Fruit fly (Drosophila melanogaster) Kc167 (cell line): ENCODE measurements around the gene jhamt.

Experiments used
- Myc ChIP-seq: fragments of >200 bp; optimal IDR thresholded peaks from 2 replicates; lab custom pipeline; 2017; ENCODE audit warnings: missing external identifiers
- h ChIP-seq: fragments of >200 bp; optimal IDR thresholded peaks from 3 replicates; lab custom pipeline; 2018; ENCODE audit warnings: missing external identifiers

dm6 chr2L:16323544-16323943, 42.2 kb upstream of the jhamt start:
- TF ChIP-seq h (no peak), Myc (no peak)
